Fruit fly (Drosophila melanogaster) whole organism: ENCODE measurements around the gene Gpdh3.

Experiments used
- CG8478 ChIP-seq: fragments of >200 bp; optimal IDR thresholded peaks from 2 replicates; lab custom pipeline; 2018; ENCODE audit warnings: inconsistent platforms
- Dll ChIP-seq: fragments of >200 bp; optimal IDR thresholded peaks from 2 replicates; lab custom pipeline; 2017
- EcR ChIP-seq, 2 experiments: fragments of >200 bp; optimal IDR thresholded peaks; 2 replicates each; lab custom pipeline; 2017; ENCODE audit warnings: missing biosample characterization in 2 of 2, missing genetic modification characterization in 2 of 2, missing genetic modification reagents in 2 of 2
- pan ChIP-seq: fragments of >200 bp; optimal IDR thresholded peaks from 2 replicates; lab custom pipeline; 2017

DNA sequence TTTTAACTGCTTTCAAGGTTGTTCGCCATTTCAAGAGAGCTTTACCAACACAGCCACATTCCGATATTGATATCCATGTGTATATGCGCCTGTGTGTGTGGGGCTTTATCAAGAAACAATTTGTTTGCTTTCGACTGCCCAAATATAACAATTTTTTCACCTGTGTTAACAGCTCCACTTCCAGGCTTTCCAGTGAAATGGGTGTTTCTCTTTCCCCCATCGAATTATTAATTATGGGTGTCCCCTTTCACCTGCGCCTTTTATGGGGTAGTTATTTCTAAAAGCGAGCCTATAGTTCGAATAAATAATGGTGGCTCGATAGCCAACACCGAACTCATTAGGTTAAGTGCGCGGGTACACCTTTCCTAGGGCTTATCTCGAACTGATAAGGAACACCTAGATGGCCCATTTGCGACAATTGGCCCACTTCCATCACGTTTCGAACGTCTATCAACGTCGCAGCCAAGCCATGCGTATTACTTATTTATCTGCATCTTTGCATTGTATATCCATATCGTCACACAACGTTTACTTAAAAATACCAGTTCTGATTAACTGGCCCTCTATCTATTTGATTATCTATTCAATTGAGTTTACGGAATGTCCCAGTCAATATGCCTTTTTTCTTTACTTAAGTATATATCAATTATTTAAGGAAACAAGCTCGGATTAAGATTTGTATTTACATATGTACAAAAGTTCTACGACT, 30.2 kb downstream of the Gpdh3 start:
- no peak for TF ChIP-seq CG8478
- TF ChIP-seq pan (lab: Kevin White, UChicago), result no peak
- no peak for TF ChIP-seq EcR (GFP tag; optimal IDR thresholded peaks at IDR 0.05; lab: Kevin White, UChicago)
- TF ChIP-seq Dll, result no peak
